Fruit fly (Drosophila melanogaster) whole organism, embryonic: ENCODE results near the gene pnr.

Experiments used
- Ada2b ChIP-seq: fragments of 200-800 bp; sonication (Bioruptor generic); IDR thresholded peaks from 2 replicates; pipeline ENCODE4 v1.3.6; 2022; ENCODE audit warnings: missing biosample characterization, missing genetic modification characterization
- CG12659 ChIP-seq: fragments of 200-800 bp; sonication (Bioruptor generic); optimal IDR thresholded peaks from 3 replicates; lab custom pipeline; 2017; ENCODE audit warnings: mild to moderate bottlenecking, missing biosample characterization, missing genetic modification reagents, missing genetic modification characterization
- CG14860 ChIP-seq: fragments of 200-800 bp; sonication (Bioruptor generic); IDR thresholded peaks from 3 replicates; pipeline ENCODE4 v1.3.6; 2022; ENCODE audit warnings: missing biosample characterization, missing genetic modification characterization; ENCODE audit not compliant: partially characterized antibody
- CG15601 ChIP-seq: fragments of 200-800 bp; sonication (Bioruptor generic); optimal IDR thresholded peaks from 3 replicates; lab custom pipeline; 2019; ENCODE audit warnings: missing biosample characterization, mild to moderate bottlenecking, missing genetic modification characterization, moderate library complexity
- CG17568 ChIP-seq: fragments of 200-800 bp; sonication (Bioruptor generic); optimal IDR thresholded peaks from 2 replicates; lab custom pipeline; 2018; ENCODE audit warnings: missing biosample characterization, mild to moderate bottlenecking, missing genetic modification characterization, moderate library complexity
- CG18262 ChIP-seq: fragments of 200-800 bp; optimal IDR thresholded peaks from 3 replicates; lab custom pipeline; 2019; ENCODE audit warnings: missing biosample characterization, mild to moderate bottlenecking, missing genetic modification characterization, moderate library complexity
- CG2129 ChIP-seq: fragments of 200-800 bp; sonication (Bioruptor generic); IDR thresholded peaks from 2 replicates; pipeline ENCODE4 v1.3.6; 2022; ENCODE audit warnings: missing biosample characterization, missing genetic modification characterization; ENCODE audit not compliant: partially characterized antibody
- CG2712 ChIP-seq: fragments of 200-800 bp; optimal IDR thresholded peaks from 3 replicates; lab custom pipeline; 2019; ENCODE audit warnings: missing biosample characterization, mild to moderate bottlenecking, missing genetic modification characterization, moderate library complexity
- CG34224 ChIP-seq: fragments of 200-800 bp; sonication (Bioruptor generic); IDR thresholded peaks from 3 replicates; pipeline ENCODE4 v1.3.6; 2022; ENCODE audit warnings: missing biosample characterization, missing genetic modification characterization; ENCODE audit not compliant: partially characterized antibody
- CG3995 ChIP-seq: fragments of 200-800 bp; sonication (Bioruptor generic); optimal IDR thresholded peaks from 3 replicates; lab custom pipeline; 2016; ENCODE audit warnings: missing biosample characterization, missing genetic modification characterization
- CG4424 ChIP-seq: fragments of 200-800 bp; sonication (Bioruptor generic); optimal IDR thresholded peaks from 3 replicates; lab custom pipeline; 2016; ENCODE audit warnings: missing biosample characterization, missing genetic modification characterization
- CG6254 ChIP-seq: fragments of 200-800 bp; sonication (Bioruptor generic); optimal IDR thresholded peaks from 3 replicates; lab custom pipeline; 2017; ENCODE audit warnings: mild to moderate bottlenecking, missing biosample characterization, missing genetic modification reagents, missing genetic modification characterization
- CG6791 ChIP-seq: fragments of 200-800 bp; sonication (Bioruptor generic); IDR thresholded peaks from 3 replicates; pipeline ENCODE4 v1.3.6; 2022; ENCODE audit warnings: missing biosample characterization, missing genetic modification characterization; ENCODE audit not compliant: partially characterized antibody
- CG6813 ChIP-seq: fragments of 200-800 bp; sonication (Bioruptor generic); optimal IDR thresholded peaks from 2 replicates; lab custom pipeline; 2017; ENCODE audit warnings: missing biosample characterization, missing genetic modification characterization, mild to moderate bottlenecking, moderate library complexity, missing genetic modification reagents
- CG8478 ChIP-seq: fragments of >200 bp; optimal IDR thresholded peaks from 2 replicates; lab custom pipeline; 2018
- CG9876 ChIP-seq: fragments of 200-800 bp; sonication (Bioruptor generic); optimal IDR thresholded peaks from 2 replicates; lab custom pipeline; 2016; ENCODE audit warnings: missing biosample characterization, missing genetic modification characterization
- CoRest ChIP-seq: fragments of 200-800 bp; sonication (Bioruptor generic); optimal IDR thresholded peaks from 3 replicates; lab custom pipeline; 2018; ENCODE audit warnings: missing biosample characterization, mild to moderate bottlenecking, missing genetic modification characterization, moderate library complexity
- Dad ChIP-seq: fragments of 200-800 bp; sonication (Bioruptor generic); optimal IDR thresholded peaks from 3 replicates; lab custom pipeline; 2016; ENCODE audit warnings: missing biosample characterization, missing genetic modification characterization
- Dbx ChIP-seq: fragments of 200-800 bp; sonication (Bioruptor generic); IDR thresholded peaks from 3 replicates; pipeline ENCODE4 v1.3.6; 2022; ENCODE audit warnings: missing biosample characterization, missing genetic modification characterization
- Dek ChIP-seq: fragments of 200-800 bp; sonication (Bioruptor generic); optimal IDR thresholded peaks from 3 replicates; lab custom pipeline; 2019; ENCODE audit warnings: missing biosample characterization, mild to moderate bottlenecking, missing genetic modification characterization, moderate library complexity
- Doc3 ChIP-seq: fragments of 200-800 bp; sonication (Bioruptor generic); IDR thresholded peaks from 3 replicates; pipeline ENCODE4 v1.3.6; 2022; ENCODE audit warnings: missing biosample characterization, missing genetic modification characterization; ENCODE audit not compliant: partially characterized antibody
- E2f2 ChIP-seq: fragments of 200-800 bp; sonication (Bioruptor generic); IDR thresholded peaks from 2 replicates; pipeline ENCODE4 v1.3.6; 2022; ENCODE audit warnings: missing biosample characterization, missing genetic modification characterization
- Ets97D ChIP-seq: fragments of 200-800 bp; sonication (Bioruptor generic); optimal IDR thresholded peaks from 3 replicates; lab custom pipeline; 2016; ENCODE audit warnings: missing biosample characterization, missing genetic modification characterization
- HLH54F ChIP-seq: fragments of 200-800 bp; sonication (Bioruptor generic); optimal IDR thresholded peaks from 3 replicates; lab custom pipeline; 2016; ENCODE audit warnings: missing biosample characterization, missing genetic modification characterization
- HLHmδ ChIP-seq: fragments of 200-800 bp; sonication (Bioruptor generic); optimal IDR thresholded peaks from 2 replicates; lab custom pipeline; 2018; ENCODE audit warnings: missing biosample characterization, mild to moderate bottlenecking, missing genetic modification characterization, moderate library complexity
- Max ChIP-seq: fragments of 200-800 bp; sonication (Bioruptor generic); optimal IDR thresholded peaks from 2 replicates; lab custom pipeline; 2016; ENCODE audit warnings: missing biosample characterization, mild to moderate bottlenecking, missing genetic modification characterization
- Med ChIP-seq: fragments of 200-800 bp; sonication (Bioruptor generic); peaks from one replicate; lab custom pipeline; 2016; ENCODE audit warnings: missing biosample characterization, missing genetic modification characterization, mild to moderate bottlenecking, inconsistent platforms, moderate library complexity
- Meics ChIP-seq: fragments of 200-800 bp; sonication (Bioruptor generic); optimal IDR thresholded peaks from 2 replicates; lab custom pipeline; 2017; ENCODE audit warnings: missing biosample characterization, mild to moderate bottlenecking, missing genetic modification characterization
- Oaz ChIP-seq: fragments of 200-800 bp; sonication (Bioruptor generic); IDR thresholded peaks from 2 replicates; pipeline ENCODE4 v1.3.6; 2022; ENCODE audit warnings: missing biosample characterization, missing genetic modification characterization
- TFAM ChIP-seq: fragments of 200-800 bp; sonication (Bioruptor generic); optimal IDR thresholded peaks from 2 replicates; lab custom pipeline; 2017; ENCODE audit warnings: missing biosample characterization, missing genetic modification characterization, inconsistent platforms
- Taf1 ChIP-seq: fragments of 200-800 bp; sonication (Bioruptor generic); IDR thresholded peaks from 2 replicates; pipeline ENCODE4 v1.3.6; 2022; ENCODE audit warnings: missing biosample characterization, missing genetic modification characterization
- Xbp1 ChIP-seq: fragments of 200-800 bp; sonication (Bioruptor generic); optimal IDR thresholded peaks from 3 replicates; lab custom pipeline; 2016; ENCODE audit warnings: missing biosample characterization, mild to moderate bottlenecking, missing genetic modification characterization
- YL-1 ChIP-seq: fragments of 200-800 bp; sonication (Bioruptor generic); optimal IDR thresholded peaks from 3 replicates; lab custom pipeline; 2017; ENCODE audit warnings: missing biosample characterization, mild to moderate bottlenecking, missing genetic modification characterization
- az2 ChIP-seq: fragments of 200-800 bp; sonication (Bioruptor generic); optimal IDR thresholded peaks from 3 replicates; lab custom pipeline; 2016; ENCODE audit warnings: missing biosample characterization, missing genetic modification characterization
- bcd ChIP-seq: fragments of 200-800 bp; sonication (Bioruptor generic); optimal IDR thresholded peaks from 2 replicates; lab custom pipeline; 2017; ENCODE audit warnings: missing biosample characterization, mild to moderate bottlenecking, missing genetic modification characterization
- cad ChIP-seq: fragments of >200 bp; optimal IDR thresholded peaks from 2 replicates; lab custom pipeline; 2017; ENCODE audit warnings: missing biosample characterization, missing genetic modification characterization
- chif ChIP-seq, 2 experiments: fragments of 200-800 bp; sonication (Bioruptor generic); optimal IDR thresholded peaks; 3 replicates each; lab custom pipeline; 2016; ENCODE audit warnings: missing biosample characterization in 2 of 2, missing genetic modification characterization in 2 of 2
- chinmo ChIP-seq: fragments of 200-800 bp; sonication (Bioruptor generic); IDR thresholded peaks from 4 replicates; pipeline ENCODE4 v1.3.6; 2022; ENCODE audit warnings: missing biosample characterization, missing genetic modification characterization; ENCODE audit not compliant: partially characterized antibody
- ci ChIP-seq: fragments of 200-800 bp; sonication (Bioruptor generic); IDR thresholded peaks from 3 replicates; pipeline ENCODE4 v1.3.6; 2022; ENCODE audit warnings: missing biosample characterization, missing genetic modification characterization
- crol ChIP-seq: fragments of 200-800 bp; sonication (Bioruptor generic); IDR thresholded peaks from 2 replicates; pipeline ENCODE4 v1.3.6; 2022; ENCODE audit warnings: missing biosample characterization, missing genetic modification characterization
- dm ChIP-seq: fragments of 200-800 bp; sonication (Bioruptor generic); optimal IDR thresholded peaks from 3 replicates; lab custom pipeline; 2016; ENCODE audit warnings: missing biosample characterization, missing genetic modification characterization
- dpn ChIP-seq, 2 experiments: fragments of 200-800 bp; sonication (Bioruptor generic); optimal IDR thresholded peaks; 3 replicates each; lab custom pipeline; 2016; ENCODE audit warnings: missing biosample characterization in 2 of 2, missing genetic modification characterization in 2 of 2
- fu2 ChIP-seq: fragments of 200-800 bp; sonication (Bioruptor generic); optimal IDR thresholded peaks from 2 replicates; lab custom pipeline; 2016; ENCODE audit warnings: missing biosample characterization, missing genetic modification characterization
- gce ChIP-seq: fragments of 200-800 bp; sonication (Bioruptor generic); IDR thresholded peaks from 3 replicates; pipeline ENCODE4 v1.3.6; 2022; ENCODE audit warnings: missing biosample characterization, missing genetic modification characterization
- hbn ChIP-seq: fragments of 200-800 bp; sonication (Bioruptor generic); IDR thresholded peaks from 2 replicates; pipeline ENCODE4 v1.3.6; 2022; ENCODE audit warnings: missing biosample characterization, missing genetic modification characterization; ENCODE audit not compliant: partially characterized antibody
- jigr1 ChIP-seq: fragments of 200-800 bp; sonication (Bioruptor generic); IDR thresholded peaks from 3 replicates; pipeline ENCODE4 v1.3.6; 2022; ENCODE audit warnings: missing biosample characterization, missing genetic modification characterization
- knrl ChIP-seq: fragments of 200-800 bp; sonication (Bioruptor generic); IDR thresholded peaks from 3 replicates; pipeline ENCODE4 v1.3.6; 2022; ENCODE audit warnings: missing biosample characterization, missing genetic modification characterization; ENCODE audit not compliant: partially characterized antibody
- lilli ChIP-seq: fragments of 200-800 bp; sonication (Bioruptor generic); optimal IDR thresholded peaks from 3 replicates; lab custom pipeline; 2016; ENCODE audit warnings: missing biosample characterization, missing genetic modification characterization
- zen2 ChIP-seq: fragments of 200-800 bp; sonication (Bioruptor generic); IDR thresholded peaks from 3 replicates; pipeline ENCODE4 v1.3.6; 2022; ENCODE audit warnings: missing biosample characterization, missing genetic modification characterization; ENCODE audit not compliant: partially characterized antibody
- zfh1 ChIP-seq: fragments of 200-800 bp; sonication (Bioruptor generic); IDR thresholded peaks from 3 replicates; pipeline ENCODE4 v1.3.6; 2022; ENCODE audit warnings: missing biosample characterization, missing genetic modification characterization

pnr gene

DNA sequence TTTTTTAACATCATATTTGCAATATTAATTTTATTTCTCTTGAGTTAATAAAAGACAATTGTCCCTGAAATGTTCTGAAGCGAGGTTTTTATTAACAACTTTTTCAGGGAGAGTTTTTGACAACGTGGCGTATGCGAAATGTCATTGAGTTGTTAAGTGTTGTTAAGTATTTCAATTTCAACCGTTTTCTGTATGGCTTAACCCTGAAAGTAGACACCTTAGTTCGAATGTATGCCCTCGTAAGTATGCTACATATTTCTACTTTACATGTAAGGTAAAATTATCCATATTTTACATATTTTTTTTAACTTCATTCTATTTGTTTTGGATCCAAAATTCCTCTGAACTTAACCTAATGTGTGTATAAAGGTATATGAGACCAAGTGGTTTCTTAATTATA, 21.9 kb upstream of the pnr start (continued):
- TF ChIP-seq Xbp1 = peak; percentile 27
- peak; percentile 1 for TF ChIP-seq lilli (GFP tag; lab: Kevin White, UChicago)
- no peak for TF ChIP-seq gce (GFP tag; lab: Robert Waterston, UW)
- peak; percentile 81 for TF ChIP-seq CG34224 (GFP tag; lab: Robert Waterston, UW)
- peak; percentile 72 for TF ChIP-seq CG15601
- TF ChIP-seq Med (GFP tag; lab: Kevin White, UChicago) = peak; percentile 77
- no peak for TF ChIP-seq CG2129 (GFP tag; lab: Robert Waterston, UW)
- TF ChIP-seq CoRest (tag; lab: Kevin White, UChicago) = peak; percentile 34
- no peak for TF ChIP-seq Dek
- TF ChIP-seq CG6254 = no peak
- TF ChIP-seq CG4424 (GFP tag; lab: Kevin White, UChicago) = no peak
- no peak for TF ChIP-seq jigr1 (GFP tag; lab: Robert Waterston, UW)
- TF ChIP-seq TFAM = no peak
- TF ChIP-seq fu2 = no peak
- no peak for TF ChIP-seq Meics
- 0 out of 3 replicates have a peak, but pooled peaks have one; percentile 26 for TF ChIP-seq Dbx
- TF ChIP-seq CG12659 (GFP tag; lab: Kevin White, UChicago) = no peak
- no peak for TF ChIP-seq HLH54F (GFP tag; lab: Kevin White, UChicago)
- TF ChIP-seq CG14860 = no peak
- peak; percentile 78 for TF ChIP-seq zen2
- TF ChIP-seq CG18262 = peak; percentile 36
- peak; percentile 43; the same call in 2 of the 4 replicates for TF ChIP-seq chinmo (GFP tag; lab: Robert Waterston, UW)
- no peak for TF ChIP-seq Oaz (GFP tag; lab: Robert Waterston, UW)
- peak; percentile 19 for TF ChIP-seq Max (GFP tag; lab: Kevin White, UChicago)
- TF ChIP-seq ci (GFP tag; lab: Robert Waterston, UW) = peak; percentile 6; the same call in 1 of the 3 replicates
- TF ChIP-seq E2f2 = no peak
- TF ChIP-seq YL-1 = peak; percentile 34
- TF ChIP-seq Ada2b (GFP tag; lab: Robert Waterston, UW) = no peak
- peak; percentile 48; the same call in 1 of the 3 replicates for TF ChIP-seq knrl (GFP tag; lab: Robert Waterston, UW)
- TF ChIP-seq CG6813 (GFP tag; lab: Kevin White, UChicago) = no peak
- TF ChIP-seq Dad (GFP tag; lab: Kevin White, UChicago) = no peak
- no peak for TF ChIP-seq crol (GFP tag; lab: Robert Waterston, UW)
- TF ChIP-seq CG3995 = no peak
- peak; percentile 5 for TF ChIP-seq az2
- peak; percentile 65 for TF ChIP-seq hbn (GFP tag; lab: Robert Waterston, UW)
- TF ChIP-seq dpn (GFP tag; optimal IDR thresholded peaks at IDR 0.05; lab: Kevin White, UChicago) = peak; percentile 13 to 14
- TF ChIP-seq CG8478 = no peak
- TF ChIP-seq CG9876 = no peak
- TF ChIP-seq CG6791 (GFP tag; lab: Robert Waterston, UW) = peak; percentile 83
- peak; percentile 43; the same call in 1 of the 3 replicates for TF ChIP-seq Doc3 (GFP tag; lab: Robert Waterston, UW)
- no peak for TF ChIP-seq bcd (GFP tag; lab: Kevin White, UChicago)
- TF ChIP-seq Taf1 (GFP tag; lab: Robert Waterston, UW) = no peak
- TF ChIP-seq HLHmδ (GFP tag; lab: Kevin White, UChicago) = no peak
- TF ChIP-seq dm (GFP tag; lab: Kevin White, UChicago) = peak; percentile 41
- no peak for TF ChIP-seq CG17568 (GFP tag; lab: Kevin White, UChicago)
- peak in 1 of 2 experiments; percentile 47 for TF ChIP-seq chif (GFP tag; optimal IDR thresholded peaks at IDR 0.05; lab: Kevin White, UChicago)
- TF ChIP-seq CG2712 = peak; percentile 44
- TF ChIP-seq cad (GFP tag; lab: Kevin White, UChicago) = no peak
- TF ChIP-seq zfh1 (GFP tag; lab: Robert Waterston, UW) = no peak
- TF ChIP-seq Ets97D (GFP tag; lab: Kevin White, UChicago) = peak; percentile 68
